Worm (Caenorhabditis elegans): ENCODE results near the gene mstr-2.

DNA sequence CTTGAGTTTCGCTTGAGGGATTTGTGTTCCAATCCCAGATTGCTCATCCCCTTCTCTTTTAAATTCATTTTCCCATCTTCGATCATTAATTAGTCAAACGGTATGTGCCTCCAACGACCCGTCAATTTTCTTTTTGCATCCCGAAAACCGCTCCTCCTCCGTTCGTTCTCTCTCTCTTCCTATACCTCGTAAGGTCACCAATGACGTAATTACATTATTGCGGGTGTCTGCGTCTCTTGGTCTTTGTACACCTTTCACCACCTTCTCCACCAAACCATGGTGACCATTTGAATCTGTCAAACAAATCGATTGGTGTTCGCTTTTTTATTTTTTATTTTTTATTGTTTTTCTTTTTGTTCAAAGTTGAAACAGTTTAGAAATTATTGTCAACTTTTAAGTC, 46.3 kb downstream of the mstr-2 start:
- TF ChIP-seq lin-39 (tag; optimal IDR thresholded peaks at IDR 0.05) (no peak), nhr-76 (tag; optimal IDR thresholded peaks at IDR 0.05) (no peak), ceh-63 (GFP tag; optimal IDR thresholded peaks at IDR 0.05) (no peak)

Data from whole organism, L1 larva.